Worm (Caenorhabditis elegans) whole organism, midembryonic: Measurements from ENCODE around the gene F38A1.15.

ENCODE experiments used
- cog-1 ChIP-seq: sonication (generic microtip); optimal IDR thresholded peaks from 2 replicates; lab custom pipeline; 2016; ENCODE audit warnings: missing genetic modification characterization, missing compliant biosample characterization
- flt-1 ChIP-seq: fragments of 200-800 bp; sonication (Bioruptor generic); IDR thresholded peaks from 2 replicates; pipeline ENCODE4 v1.3.6; 2022; ENCODE audit warnings: missing genetic modification characterization, missing compliant biosample characterization
- med-1 ChIP-seq: sonication (generic microtip); optimal IDR thresholded peaks from 2 replicates; lab custom pipeline; 2017; ENCODE audit warnings: missing genetic modification characterization, mild to moderate bottlenecking, missing compliant biosample characterization, antibody characterized with exemption, missing genetic modification reagents; ENCODE audit not compliant: insufficient read depth
- ref-1 ChIP-seq: fragments of 200-800 bp; sonication (Bioruptor generic); conservative IDR thresholded peaks from 2 replicates; pipeline ENCODE4 v1.3.6; 2022; ENCODE audit warnings: missing genetic modification reagents, missing genetic modification characterization, missing compliant biosample characterization
- tab-1 ChIP-seq: fragments of 200-800 bp; sonication (Bioruptor generic); IDR thresholded peaks from 2 replicates; pipeline ENCODE4 v1.3.6; 2022; ENCODE audit warnings: missing genetic modification characterization, missing compliant biosample characterization
- ztf-29 ChIP-seq: fragments of 200-800 bp; sonication (Bioruptor generic); IDR thresholded peaks from 2 replicates; pipeline ENCODE4 v1.3.6; 2022; ENCODE audit warnings: missing genetic modification reagents, missing genetic modification characterization, missing compliant biosample characterization

- TF ChIP-seq med-1 (no peak), flt-1 (GFP tag; lab: Robert Waterston, UW) (no peak), ref-1 (GFP tag; lab: Robert Waterston, UW) (no peak), tab-1 (GFP tag; lab: Robert Waterston, UW) (no peak), cog-1 (tag; lab: Kevin White, UChicago) (no peak), ztf-29 (GFP tag; lab: Robert Waterston, UW) (no peak)
Measured at ce11 chrIV:1211902-1212301, 31.3 kb downstream of the F38A1.15 start.
